Worm (Caenorhabditis elegans): ENCODE measurements around the gene ZK662.6.
A peak's percentile ranks its signal among the peaks of the same experiment; 100 is the strongest.

DNA sequence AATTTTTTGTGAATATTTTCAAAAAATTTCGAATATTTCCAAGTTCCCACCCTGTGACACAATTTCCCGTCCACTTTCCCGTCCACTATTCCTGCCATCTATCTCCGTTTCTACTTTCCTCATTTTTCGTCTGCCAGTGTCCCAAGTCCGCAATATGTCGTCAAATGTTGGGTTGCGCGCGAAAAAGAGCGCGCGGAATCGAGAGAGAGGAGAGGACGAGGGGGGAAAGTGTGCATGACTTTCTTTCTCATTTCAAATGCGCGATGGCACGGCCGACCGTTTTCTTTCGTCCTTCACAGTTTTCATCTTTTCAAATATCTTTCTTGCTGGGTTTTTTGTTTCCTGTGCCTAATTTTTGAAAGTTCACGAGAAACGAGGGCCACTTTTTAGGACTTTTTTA, 6.6 kb downstream of the ZK662.6 start:
- TF ChIP-seq unc-39 (tag; optimal IDR thresholded peaks at IDR 0.05), result no peak
- TF ChIP-seq F13H6.1 (tag; optimal IDR thresholded peaks at IDR 0.05), result peak; percentile 66
- TF ChIP-seq blmp-1 (tag; optimal IDR thresholded peaks at IDR 0.05; ENCODE audit: insufficient read depth), result peak; percentile 67
- TF ChIP-seq unc-62 (GFP tag; optimal IDR thresholded peaks at IDR 0.05), result no peak
- no peak for TF ChIP-seq mdl-1 (tag; optimal IDR thresholded peaks at IDR 0.05)
- no peak for TF ChIP-seq lin-13 (GFP tag; optimal IDR thresholded peaks at IDR 0.05)
- TF ChIP-seq zag-1 (tag; optimal IDR thresholded peaks at IDR 0.05), result no peak
- TF ChIP-seq R02D3.7 (tag; optimal IDR thresholded peaks at IDR 0.05), result no peak
- TF ChIP-seq elt-3 (tag; optimal IDR thresholded peaks at IDR 0.05), result no peak
- no peak for TF ChIP-seq nhr-237 (tag; optimal IDR thresholded peaks at IDR 0.05)
- TF ChIP-seq mbf-1 (tag; optimal IDR thresholded peaks at IDR 0.05), result no peak
- TF ChIP-seq nhr-25 (tag; optimal IDR thresholded peaks at IDR 0.05), result no peak
